Worm (Caenorhabditis elegans) whole organism, L4 larva: ENCODE results near the gene gpb-1.

Experiments used
- F37D6.2 ChIP-seq: sonication (generic microtip); optimal IDR thresholded peaks from 2 replicates; lab custom pipeline; 2016; ENCODE audit warnings: mild to moderate bottlenecking, missing genetic modification characterization, missing compliant biosample characterization
- R02D3.7 ChIP-seq: fragments of 150-350 bp; sonication (generic microtip); optimal IDR thresholded peaks from 3 replicates; lab custom pipeline; 2014; ENCODE audit warnings: missing biosample characterization, missing genetic modification characterization
- T20F7.1 ChIP-seq: fragments of 200-800 bp; sonication (Bioruptor generic); optimal IDR thresholded peaks from 2 replicates; lab custom pipeline; 2018; ENCODE audit warnings: mild to moderate bottlenecking, missing genetic modification characterization, missing compliant biosample characterization
- T26A8.4 ChIP-seq: fragments of 200-800 bp; sonication (Bioruptor generic); IDR thresholded peaks from 2 replicates; pipeline ENCODE4 v1.3.6; 2022; ENCODE audit warnings: missing genetic modification characterization, missing compliant biosample characterization
- Y105C5A.15 ChIP-seq: fragments of 200-800 bp; sonication (Bioruptor generic); IDR thresholded peaks from 2 replicates; pipeline ENCODE4 v1.3.6; 2022; ENCODE audit warnings: missing genetic modification characterization, missing compliant biosample characterization
- Y48G9A.11 ChIP-seq: fragments of 200-800 bp; sonication (Bioruptor generic); IDR thresholded peaks from 2 replicates; pipeline ENCODE4 v1.3.6; 2022; ENCODE audit warnings: missing genetic modification reagents, missing genetic modification characterization, missing compliant biosample characterization
- aha-1 ChIP-seq: fragments of 150-350 bp; peaks from one replicate; lab custom pipeline; 2014; ENCODE audit warnings: missing biosample characterization, missing genetic modification characterization
- ama-1 ChIP-seq: fragments of 150-350 bp; optimal IDR thresholded peaks from 2 replicates; lab custom pipeline; 2014; ENCODE audit warnings: inconsistent platforms, mixed read lengths
- ceh-20 ChIP-seq: fragments of 200-800 bp; sonication (Bioruptor generic); IDR thresholded peaks from 2 replicates; pipeline ENCODE4 v1.3.6; 2022; ENCODE audit warnings: missing genetic modification reagents, missing genetic modification characterization, missing compliant biosample characterization
- ceh-44 ChIP-seq: fragments of 200-800 bp; sonication (Bioruptor generic); IDR thresholded peaks from 2 replicates; pipeline ENCODE4 v1.3.6; 2022; ENCODE audit warnings: missing genetic modification reagents, missing genetic modification characterization, missing compliant biosample characterization
- ceh-62 ChIP-seq: sonication (generic microtip); optimal IDR thresholded peaks from 2 replicates; lab custom pipeline; 2017; ENCODE audit warnings: missing biosample characterization, missing genetic modification characterization
- cey-2 ChIP-seq: sonication (generic microtip); optimal IDR thresholded peaks from 3 replicates; lab custom pipeline; 2017; ENCODE audit warnings: missing genetic modification characterization, mild to moderate bottlenecking, missing compliant biosample characterization, antibody characterized with exemption, borderline replicate concordance; ENCODE audit not compliant: insufficient read depth
- daf-19 ChIP-seq: fragments of 200-800 bp; sonication (Bioruptor generic); conservative IDR thresholded peaks from 2 replicates; pipeline ENCODE4 v1.3.6; 2022; ENCODE audit warnings: missing genetic modification characterization, missing compliant biosample characterization
- dmd-8 ChIP-seq: fragments of 200-800 bp; sonication (Bioruptor generic); IDR thresholded peaks from 2 replicates; pipeline ENCODE4 v1.3.6; 2022; ENCODE audit warnings: missing genetic modification characterization, missing compliant biosample characterization
- dve-1 ChIP-seq: sonication (generic microtip); optimal IDR thresholded peaks from 2 replicates; lab custom pipeline; 2017; ENCODE audit warnings: antibody characterized with exemption, mild to moderate bottlenecking, missing genetic modification characterization, missing compliant biosample characterization; ENCODE audit not compliant: insufficient read depth
- hif-1 ChIP-seq, 2 experiments: sonication (generic microtip); optimal IDR thresholded peaks; 2 replicates each; lab custom pipeline; 2016 to 2017; ENCODE audit warnings: missing compliant biosample characterization in 2 of 2, missing genetic modification characterization in 2 of 2, missing genetic modification reagents in 2 of 2, missing genotype in 2 of 2, mild to moderate bottlenecking in 1 of 2
- hmg-1.1 ChIP-seq: fragments of 200-800 bp; sonication (Bioruptor generic); IDR thresholded peaks from 2 replicates; pipeline ENCODE4 v1.3.6; 2022; ENCODE audit warnings: missing genetic modification reagents, missing genetic modification characterization, missing compliant biosample characterization
- lin-15B ChIP-seq: fragments of 150-350 bp; sonication (generic microtip); optimal IDR thresholded peaks from 3 replicates; lab custom pipeline; 2014; ENCODE audit warnings: missing biosample characterization, missing genetic modification characterization
- lin-38 ChIP-seq: fragments of 200-800 bp; sonication (Bioruptor generic); IDR thresholded peaks from 2 replicates; pipeline ENCODE4 v1.3.6; 2022; ENCODE audit warnings: missing genetic modification reagents, missing genetic modification characterization, missing compliant biosample characterization
- lsy-2 ChIP-seq, 2 experiments: fragments of 150-350 bp in 1 of 2; sonication (generic microtip) in 1 of 2; optimal IDR thresholded peaks; 2 replicates each; lab custom pipeline; 2014 to 2017; ENCODE audit warnings: missing biosample characterization in 2 of 2, missing genetic modification characterization in 2 of 2
- mep-1 ChIP-seq: fragments of 150-350 bp; sonication (generic microtip); optimal IDR thresholded peaks from 3 replicates; lab custom pipeline; 2014; ENCODE audit warnings: missing biosample characterization, missing genetic modification characterization
- mes-2 ChIP-seq: sonication (generic microtip); optimal IDR thresholded peaks from 2 replicates; lab custom pipeline; 2016; ENCODE audit warnings: missing genotype, mild to moderate bottlenecking, missing genetic modification characterization, missing compliant biosample characterization; ENCODE audit not compliant: poor library complexity, severe bottlenecking
- nhr-11 ChIP-seq: fragments of 150-350 bp; optimal IDR thresholded peaks from 2 replicates; lab custom pipeline; 2014; ENCODE audit warnings: missing biosample characterization, missing genetic modification characterization
- nhr-28 ChIP-seq: fragments of 150-350 bp; optimal IDR thresholded peaks from 2 replicates; lab custom pipeline; 2014; ENCODE audit warnings: missing biosample characterization, missing genetic modification characterization
- nhr-48 ChIP-seq: sonication (generic microtip); optimal IDR thresholded peaks from 2 replicates; lab custom pipeline; 2016; ENCODE audit warnings: mild to moderate bottlenecking, missing genetic modification characterization, missing compliant biosample characterization
- nhr-6 ChIP-seq: fragments of 150-350 bp; optimal IDR thresholded peaks from 2 replicates; lab custom pipeline; 2014; ENCODE audit warnings: missing biosample characterization, missing genetic modification characterization
- php-3 ChIP-seq: fragments of 200-800 bp; sonication (Bioruptor generic); IDR thresholded peaks from 2 replicates; pipeline ENCODE4 v1.3.6; 2022; ENCODE audit warnings: missing genetic modification reagents, missing genetic modification characterization, missing compliant biosample characterization
- saeg-2 ChIP-seq: fragments of 200-800 bp; sonication (Bioruptor generic); IDR thresholded peaks from 2 replicates; pipeline ENCODE4 v1.3.6; 2022; ENCODE audit warnings: missing genetic modification reagents, missing genetic modification characterization, missing compliant biosample characterization
- set-16 ChIP-seq: fragments of 200-800 bp; sonication (Bioruptor generic); IDR thresholded peaks from 2 replicates; pipeline ENCODE4 v1.3.6; 2022; ENCODE audit warnings: missing genetic modification reagents, missing genetic modification characterization, missing compliant biosample characterization
- snpc-4 ChIP-seq: fragments of 150-350 bp; optimal IDR thresholded peaks from 2 replicates; lab custom pipeline; 2014; ENCODE audit warnings: missing biosample characterization, missing genetic modification characterization
- spr-3 ChIP-seq: fragments of 200-800 bp; sonication (Bioruptor generic); optimal IDR thresholded peaks from 2 replicates; lab custom pipeline; 2018; ENCODE audit warnings: mild to moderate bottlenecking, missing genetic modification characterization, missing compliant biosample characterization
- unc-39 ChIP-seq: sonication (generic microtip); optimal IDR thresholded peaks from 2 replicates; lab custom pipeline; 2017; ENCODE audit warnings: missing biosample characterization, missing genetic modification characterization
- unc-62 ChIP-seq, 3 experiments: fragments of 150-350 bp in 1 of 3; sonication (generic microtip); optimal IDR thresholded peaks in 2 of 3; peaks in 1 of 3; 1 replicate in 1 of 3; 2 replicates in 2 of 3; lab custom pipeline; 2014 to 2017; ENCODE audit warnings: missing biosample characterization in 3 of 3, missing genetic modification characterization in 3 of 3, missing genetic modification reagents in 3 of 3, missing genotype in 1 of 3
- vab-7 ChIP-seq: fragments of 200-800 bp; sonication (Bioruptor generic); IDR thresholded peaks from 2 replicates; pipeline ENCODE4 v1.3.6; 2022; ENCODE audit warnings: missing genetic modification reagents, missing genetic modification characterization, missing compliant biosample characterization
- zfp-3 ChIP-seq: fragments of 200-800 bp; sonication (Bioruptor generic); conservative IDR thresholded peaks from 2 replicates; pipeline ENCODE4 v1.3.6; 2022; ENCODE audit warnings: missing genetic modification reagents, missing genetic modification characterization, missing compliant biosample characterization
- ztf-11 ChIP-seq: fragments of 150-350 bp; optimal IDR thresholded peaks from 2 replicates; lab custom pipeline; 2014; ENCODE audit warnings: missing biosample characterization, missing genetic modification characterization

Gene gpb-1

DNA sequence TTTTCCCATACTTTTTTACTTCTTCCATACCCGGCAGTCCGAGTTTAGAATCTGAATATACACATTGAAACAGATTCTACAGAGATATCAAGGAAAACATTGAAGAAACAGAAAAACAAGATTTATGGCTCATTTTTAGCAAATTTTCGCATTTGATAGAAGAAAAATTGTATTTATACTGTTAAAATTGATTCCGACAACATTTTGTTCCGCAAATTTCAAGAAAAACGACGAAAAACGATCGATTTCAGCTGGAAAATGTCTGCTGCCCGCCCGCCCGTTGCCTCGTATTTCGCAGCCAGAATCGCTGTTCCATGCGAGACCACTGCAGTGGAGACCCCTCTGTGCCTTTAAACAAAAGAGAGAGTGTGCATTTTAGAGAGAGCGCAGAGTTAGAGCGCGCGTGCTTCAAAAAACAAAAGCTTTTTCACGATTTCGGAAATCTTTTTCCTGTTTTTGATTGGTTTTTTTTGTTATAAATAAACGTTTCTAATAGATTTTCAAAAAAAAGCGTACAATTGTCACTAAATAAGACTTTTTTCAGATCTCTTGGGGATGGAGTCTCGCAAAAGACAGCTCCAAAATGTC lies 29.6 kb upstream of the gpb-1 start, which contains the start of the genes patr-1 and dna-2 (continued):
- no peak for TF ChIP-seq ceh-20
- TF ChIP-seq R02D3.7 (tag; lab: Kevin White, UChicago): no peak
- TF ChIP-seq saeg-2 (GFP tag; lab: Robert Waterston, UW): no peak
- TF ChIP-seq ceh-62: no peak
- peak; percentile 37 for TF ChIP-seq dve-1
- TF ChIP-seq ztf-11 (tag; lab: Kevin White, UChicago): no peak
- TF ChIP-seq nhr-48 (tag; lab: Kevin White, UChicago): no peak
- TF ChIP-seq nhr-6 (tag; lab: Kevin White, UChicago): peak; percentile 70
- TF ChIP-seq T26A8.4 (GFP tag; lab: Robert Waterston, UW): no peak
- peak in 1 of 2 experiments; percentile 32 for TF ChIP-seq hif-1 (tag; optimal IDR thresholded peaks at IDR 0.05; lab: Kevin White, UChicago)
- TF ChIP-seq lsy-2 (tag; optimal IDR thresholded peaks at IDR 0.05; lab: Kevin White, UChicago): peak in 1 of 2 experiments; percentile 86
- TF ChIP-seq nhr-28 (tag; lab: Kevin White, UChicago): peak; percentile 28
- TF ChIP-seq vab-7 (GFP tag; lab: Robert Waterston, UW): no peak
- TF ChIP-seq snpc-4 (tag; lab: Kevin White, UChicago): no peak
- TF ChIP-seq Y105C5A.15 (GFP tag; lab: Robert Waterston, UW): no peak
- TF ChIP-seq dmd-8: no peak
- TF ChIP-seq F37D6.2 (tag; lab: Kevin White, UChicago): no peak
- no peak for TF ChIP-seq Y48G9A.11 (GFP tag; lab: Robert Waterston, UW)
- TF ChIP-seq spr-3: no peak
- 0 out of 2 replicates have a peak, but pooled peaks have one; percentile 59 for TF ChIP-seq ceh-44 (GFP tag; lab: Robert Waterston, UW)
- TF ChIP-seq set-16 (GFP tag; lab: Robert Waterston, UW): 0 out of 2 replicates have a peak, but pooled peaks have one; percentile 6
- TF ChIP-seq daf-19 (GFP tag; lab: Robert Waterston, UW): no peak
- TF ChIP-seq ama-1 (lab: Kevin White, UChicago): peak; percentile 67
- no peak for TF ChIP-seq lin-15B (tag; lab: Kevin White, UChicago)
- TF ChIP-seq nhr-11: peak; percentile 30

DNA sequence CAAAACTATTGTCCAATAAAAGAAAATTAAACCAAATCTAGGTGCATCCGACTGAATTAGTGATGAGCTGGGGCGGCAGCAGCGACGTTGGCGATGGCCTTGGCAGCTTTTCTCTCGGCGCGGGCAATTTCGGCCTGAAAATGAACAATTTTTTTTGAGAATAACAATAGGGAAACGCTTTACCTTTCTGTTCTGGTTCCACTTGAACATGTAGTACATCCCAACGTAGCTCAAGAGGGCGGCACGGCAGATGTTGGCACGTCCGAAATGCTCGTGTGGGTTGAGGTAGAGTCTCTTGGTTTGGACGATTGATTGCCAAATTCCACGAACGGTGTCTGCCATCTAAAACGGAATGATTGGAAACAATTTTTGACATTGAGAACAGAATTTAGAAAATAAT lies 25.8 kb upstream of the gpb-1 start, which contains the start of gene F44E5.1:
Gene F44E5.1, minus strand, starts transcription at position 342 of the 400 bp plus-strand sequence.
- peak; percentile 62; the same call in 1 of the 2 replicates for TF ChIP-seq php-3 (GFP tag; lab: Robert Waterston, UW)
- TF ChIP-seq set-16 (GFP tag; lab: Robert Waterston, UW): no peak
- TF ChIP-seq hmg-1.1 (GFP tag; lab: Robert Waterston, UW): 0 out of 2 replicates have a peak, but pooled peaks have one; percentile 11
- peak; percentile 9 for TF ChIP-seq mes-2 (tag; lab: Kevin White, UChicago)
- peak; percentile 59; the same call in 1 of the 2 replicates for TF ChIP-seq zfp-3 (GFP tag; lab: Robert Waterston, UW)
- TF ChIP-seq unc-39: no peak
- TF ChIP-seq ama-1 (lab: Kevin White, UChicago): peak; percentile 86
- TF ChIP-seq lin-38: peak; percentile 46

DNA sequence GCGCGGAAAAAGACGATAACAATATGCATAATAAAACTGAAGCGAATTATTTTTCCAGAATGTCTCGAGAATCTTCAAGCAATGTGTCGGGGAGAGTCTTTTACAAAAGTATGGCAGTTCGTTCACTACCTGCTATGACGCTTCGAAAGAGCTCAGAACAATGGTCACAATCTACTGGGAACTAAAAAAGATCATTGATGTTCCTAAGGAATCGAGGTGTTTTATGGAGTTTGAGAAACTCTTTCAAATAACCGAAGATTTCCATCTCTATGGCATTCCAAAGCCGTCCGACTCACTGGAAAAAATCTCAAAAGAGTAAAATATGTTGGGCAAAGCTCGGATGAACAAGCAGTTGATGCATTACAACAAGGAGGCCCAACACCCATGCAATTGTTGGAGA lies 24.0 kb upstream of the gpb-1 start, which contains the start of gene F44E5.15:
Gene F44E5.15, plus strand, starts transcription at position 301 of the 400 bp plus-strand sequence.
- TF ChIP-seq vab-7 (GFP tag; lab: Robert Waterston, UW): no peak
- no peak for TF ChIP-seq mep-1 (tag; lab: Kevin White, UChicago)
- no peak for TF ChIP-seq cey-2 (tag; lab: Kevin White, UChicago)
- peak; percentile 20 for TF ChIP-seq aha-1 (tag; lab: Kevin White, UChicago)

DNA sequence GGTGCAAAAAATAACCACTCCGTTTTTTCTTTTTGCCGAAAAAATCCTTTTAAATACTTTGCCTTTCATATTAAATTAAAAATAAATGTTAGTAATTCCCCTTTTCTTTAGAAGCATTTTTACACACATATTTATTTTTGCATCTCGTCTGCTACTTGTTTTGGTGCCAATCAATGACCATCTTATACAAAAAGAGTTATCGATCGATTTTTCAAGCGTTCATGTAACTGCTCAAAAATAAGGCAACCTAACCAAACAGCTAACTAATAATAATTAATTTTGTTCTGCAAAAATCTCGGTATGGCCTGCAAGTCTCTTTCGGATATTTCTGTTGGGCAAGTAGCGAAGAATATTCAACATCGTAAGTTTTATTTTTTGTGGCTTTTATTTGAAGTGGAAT lies 18.1 kb upstream of the gpb-1 start, which contains the start of gene F44E5.2:
Gene F44E5.2, plus strand, starts transcription at position 301 of the 400 bp plus-strand sequence.
- TF ChIP-seq lin-15B (tag; lab: Kevin White, UChicago) (no peak), unc-62 (GFP tag; optimal IDR thresholded peaks at IDR 0.05 in 1 of 2; lab: Kevin White, UChicago) (peak in 1 of 2 experiments; percentile 43), unc-62 (tag; optimal IDR thresholded peaks at IDR 0.05; lab: Kevin White, UChicago) (no peak), T20F7.1 (GFP tag; lab: Kevin White, UChicago) (no peak)
